Worm (Caenorhabditis elegans): ENCODE data around the gene K07F5.22.

Gene K07F5.22

ce11 chrIV:9863817-9864216 lies 1.1 kb upstream of the K07F5.22 start, which contains the start of gene K07F5.16:
K07F5.16 (plus strand) TSS chrIV:9864117.
- TF ChIP-seq F13H6.1 (tag; optimal IDR thresholded peaks at IDR 0.05) (no peak), blmp-1 (tag; optimal IDR thresholded peaks at IDR 0.05; ENCODE audit: insufficient read depth) (no peak), gmeb-1 (tag; optimal IDR thresholded peaks at IDR 0.05) (no peak), nhr-21 (tag; optimal IDR thresholded peaks at IDR 0.05) (no peak), aly-2 (tag; optimal IDR thresholded peaks at IDR 0.05) (no peak)

ce11 chrIV:9866865-9867264 lies 2.0 kb downstream of the K07F5.22 start:
- TF ChIP-seq ama-1 (optimal IDR thresholded peaks at IDR 0.05) (no peak), C34F6.9 (tag; optimal IDR thresholded peaks at IDR 0.05) (no peak), nhr-10 (tag; optimal IDR thresholded peaks at IDR 0.05) (no peak), F13H6.1 (tag; optimal IDR thresholded peaks at IDR 0.05) (no peak), unc-55 (GFP tag; optimal IDR thresholded peaks at IDR 0.05) (no peak), mab-5 (tag; optimal IDR thresholded peaks at IDR 0.05) (no peak), peb-1 (tag; optimal IDR thresholded peaks at IDR 0.05) (no peak), mdl-1 (tag; optimal IDR thresholded peaks at IDR 0.05) (no peak), dmd-4 (tag; optimal IDR thresholded peaks at IDR 0.05) (no peak), aly-2 (tag; optimal IDR thresholded peaks at IDR 0.05) (no peak)

ce11 chrIV:9867915-9868314 lies 3.0 kb downstream of the K07F5.22 start:
- no peak for TF ChIP-seq lin-13 (GFP tag; optimal IDR thresholded peaks at IDR 0.05)
- TF ChIP-seq gmeb-1 (tag; optimal IDR thresholded peaks at IDR 0.05): peak; percentile 59
- peak; percentile 49 for TF ChIP-seq crh-2 (tag; optimal IDR thresholded peaks at IDR 0.05)
- TF ChIP-seq sma-3 (GFP tag; optimal IDR thresholded peaks at IDR 0.05): peak; percentile 96
- TF ChIP-seq ZK546.5 (tag; optimal IDR thresholded peaks at IDR 0.05): no peak
- peak; percentile 63 for TF ChIP-seq nhr-129 (tag; optimal IDR thresholded peaks at IDR 0.05)
- TF ChIP-seq R02D3.7 (tag; optimal IDR thresholded peaks at IDR 0.05): no peak
- no peak for TF ChIP-seq ama-1 (optimal IDR thresholded peaks at IDR 0.05)
- no peak for TF ChIP-seq C34F6.9 (tag; optimal IDR thresholded peaks at IDR 0.05)
- peak; percentile 33 for TF ChIP-seq F13H6.1 (tag; optimal IDR thresholded peaks at IDR 0.05)
- TF ChIP-seq fos-1 (tag; optimal IDR thresholded peaks at IDR 0.05): peak; percentile 42
- TF ChIP-seq dmd-4 (tag; optimal IDR thresholded peaks at IDR 0.05): no peak
- TF ChIP-seq nhr-12 (tag; optimal IDR thresholded peaks at IDR 0.05): no peak
- TF ChIP-seq sma-9 (GFP tag; optimal IDR thresholded peaks at IDR 0.05): peak; percentile 98
- TF ChIP-seq sma-9 (tag; optimal IDR thresholded peaks at IDR 0.05): no peak
- TF ChIP-seq mdl-1 (tag; optimal IDR thresholded peaks at IDR 0.05): peak in 1 of 2 experiments; percentile 77
- TF ChIP-seq nhr-6 (tag; optimal IDR thresholded peaks at IDR 0.05): peak; percentile 52
- no peak for TF ChIP-seq aly-2 (tag; optimal IDR thresholded peaks at IDR 0.05)
- TF ChIP-seq elt-3 (tag; optimal IDR thresholded peaks at IDR 0.05): no peak
- TF ChIP-seq peb-1 (tag; optimal IDR thresholded peaks at IDR 0.05): no peak
- TF ChIP-seq unc-39 (tag; optimal IDR thresholded peaks at IDR 0.05): no peak
- TF ChIP-seq egl-27 (tag; optimal IDR thresholded peaks at IDR 0.05): peak; percentile 48
- TF ChIP-seq ceh-82 (tag; optimal IDR thresholded peaks at IDR 0.05): no peak
- TF ChIP-seq nhr-11 (tag; optimal IDR thresholded peaks at IDR 0.05): no peak
- TF ChIP-seq lin-11 (tag; optimal IDR thresholded peaks at IDR 0.05): no peak
- no peak for TF ChIP-seq ceh-16 (tag; optimal IDR thresholded peaks at IDR 0.05)
- TF ChIP-seq ztf-1 (GFP tag; conservative IDR thresholded peaks at IDR 0.05): no peak
- TF ChIP-seq blmp-1 (tag; optimal IDR thresholded peaks at IDR 0.05; ENCODE audit: insufficient read depth): peak; percentile 91
- TF ChIP-seq ztf-4 (tag; optimal IDR thresholded peaks at IDR 0.05): peak; percentile 18
- peak; percentile 97 for TF ChIP-seq nhr-25 (tag; optimal IDR thresholded peaks at IDR 0.05)
- TF ChIP-seq elt-1 (tag; optimal IDR thresholded peaks at IDR 0.05): no peak
- TF ChIP-seq nhr-23 (tag; optimal IDR thresholded peaks at IDR 0.05): no peak
- TF ChIP-seq lsy-2 (tag; optimal IDR thresholded peaks at IDR 0.05): peak in 1 of 2 experiments; percentile 68
- peak; percentile 99 for TF ChIP-seq nhr-21 (tag; optimal IDR thresholded peaks at IDR 0.05)
- no peak for TF ChIP-seq nhr-77 (tag; optimal IDR thresholded peaks at IDR 0.05)

ce11 chrIV:9869344-9869743 lies 4.5 kb downstream of the K07F5.22 start:
- TF ChIP-seq gmeb-1 (tag; optimal IDR thresholded peaks at IDR 0.05) (no peak), nhr-25 (tag; optimal IDR thresholded peaks at IDR 0.05) (no peak)
